Worm (Caenorhabditis elegans) whole organism, midembryonic: ENCODE results near the gene col-43.

Experiments
- T22C8.4 ChIP-seq: fragments of 200-800 bp; sonication (Bioruptor generic); IDR thresholded peaks from 2 replicates; pipeline ENCODE4 v1.3.6; 2022; ENCODE audit warnings: missing genetic modification characterization, missing compliant biosample characterization
- flt-1 ChIP-seq: fragments of 200-800 bp; sonication (Bioruptor generic); IDR thresholded peaks from 2 replicates; pipeline ENCODE4 v1.3.6; 2022; ENCODE audit warnings: missing genetic modification characterization, missing compliant biosample characterization
- klf-2 ChIP-seq: fragments of 200-800 bp; sonication (Bioruptor generic); conservative IDR thresholded peaks from 2 replicates; pipeline ENCODE4 v1.3.6; 2022; ENCODE audit warnings: missing genetic modification reagents, missing genetic modification characterization, missing compliant biosample characterization
- med-1 ChIP-seq: sonication (generic microtip); optimal IDR thresholded peaks from 2 replicates; lab custom pipeline; 2017; ENCODE audit warnings: missing genetic modification characterization, mild to moderate bottlenecking, missing compliant biosample characterization, antibody characterized with exemption, missing genetic modification reagents; ENCODE audit not compliant: insufficient read depth
- ref-1 ChIP-seq: fragments of 200-800 bp; sonication (Bioruptor generic); conservative IDR thresholded peaks from 2 replicates; pipeline ENCODE4 v1.3.6; 2022; ENCODE audit warnings: missing genetic modification reagents, missing genetic modification characterization, missing compliant biosample characterization
- tab-1 ChIP-seq: fragments of 200-800 bp; sonication (Bioruptor generic); IDR thresholded peaks from 2 replicates; pipeline ENCODE4 v1.3.6; 2022; ENCODE audit warnings: missing genetic modification characterization, missing compliant biosample characterization

ce11 chrV:8079813-8080212, 29.1 kb upstream of the col-43 start:
- TF ChIP-seq flt-1 (GFP tag; lab: Robert Waterston, UW): no peak
- TF ChIP-seq T22C8.4 (GFP tag; lab: Robert Waterston, UW): no peak
- no peak for TF ChIP-seq klf-2 (GFP tag; lab: Robert Waterston, UW)
- no peak for TF ChIP-seq med-1 (GFP tag; lab: Kevin White, UChicago)
- TF ChIP-seq ref-1 (GFP tag; lab: Robert Waterston, UW): no peak
- no peak for TF ChIP-seq tab-1 (GFP tag; lab: Robert Waterston, UW)
